Fruit fly (Drosophila melanogaster) S2 (cell line): ENCODE data around the gene CG32407.
A peak's percentile ranks its signal among the peaks of the same experiment; 100 is the strongest.

ENCODE experiments used
- CG8478 ChIP-seq: fragments of >200 bp; optimal IDR thresholded peaks from 2 replicates; lab custom pipeline; 2018
- CTCF ChIP-seq, 2 experiments: fragments of >200 bp; optimal IDR thresholded peaks; 2 replicates each; lab custom pipeline; 2018

DNA sequence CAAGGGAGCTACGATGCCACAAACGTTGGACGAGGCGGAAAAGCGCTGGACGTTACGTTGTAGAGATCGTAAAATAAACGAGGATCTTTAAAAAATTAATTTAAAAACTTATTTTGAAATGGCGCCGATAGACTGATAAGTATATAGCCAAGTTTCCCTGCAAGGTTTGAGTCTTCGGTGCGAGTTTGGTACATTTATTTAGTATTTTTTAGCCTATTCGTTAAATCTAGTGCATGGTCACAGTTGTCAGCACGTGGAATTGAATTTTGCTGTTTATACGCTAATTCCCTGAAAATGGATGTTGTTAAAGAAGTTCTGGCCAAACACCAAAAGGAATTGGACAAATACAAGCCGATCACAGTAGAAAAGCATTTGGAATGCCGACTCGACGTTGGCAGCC, 22.6 kb upstream of the CG32407 start, which contains the start of gene CG32409:
- TF ChIP-seq CTCF (optimal IDR thresholded peaks at IDR 0.05; lab: Kevin White, UChicago): peak in 1 of 2 experiments; percentile 36
- TF ChIP-seq CG8478: no peak
